Worm (Caenorhabditis elegans) whole organism, mixed stage, embryonic: ENCODE data around the gene cox-15.

Source experiments
- M03D4.4 ChIP-seq: sonication (generic microtip); optimal IDR thresholded peaks from 2 replicates; lab custom pipeline; 2017; ENCODE audit warnings: mild to moderate bottlenecking, missing genetic modification characterization, missing compliant biosample characterization
- bed-3 ChIP-seq: fragments of 200-800 bp; sonication (Bioruptor generic); optimal IDR thresholded peaks from 3 replicates; lab custom pipeline; 2018; ENCODE audit warnings: mild to moderate bottlenecking, missing genetic modification characterization, moderate library complexity, missing compliant biosample characterization
- blmp-1 ChIP-seq: fragments of 150-350 bp; optimal IDR thresholded peaks from 2 replicates; lab custom pipeline; 2014; ENCODE audit warnings: missing biosample characterization, missing genetic modification characterization
- ceh-39 ChIP-seq: fragments of 150-350 bp; optimal IDR thresholded peaks from 2 replicates; lab custom pipeline; 2014; ENCODE audit warnings: missing biosample characterization, missing genetic modification characterization
- ceh-43 ChIP-seq: fragments of 200-800 bp; sonication (Bioruptor generic); optimal IDR thresholded peaks from 2 replicates; lab custom pipeline; 2018; ENCODE audit warnings: mild to moderate bottlenecking, missing genetic modification characterization, moderate library complexity, missing compliant biosample characterization
- ceh-83 ChIP-seq: fragments of 200-800 bp; sonication (Bioruptor generic); optimal IDR thresholded peaks from 2 replicates; lab custom pipeline; 2018; ENCODE audit warnings: mild to moderate bottlenecking, missing genetic modification characterization, missing compliant biosample characterization
- ces-1 ChIP-seq: fragments of 150-350 bp; optimal IDR thresholded peaks from 2 replicates; lab custom pipeline; 2014; ENCODE audit warnings: missing biosample characterization, missing genetic modification reagents, missing genetic modification characterization
- cnd-1 ChIP-seq: fragments of 200-800 bp; sonication (Bioruptor generic); optimal IDR thresholded peaks from 2 replicates; lab custom pipeline; 2018; ENCODE audit warnings: mild to moderate bottlenecking, missing genetic modification characterization, missing compliant biosample characterization
- drap-1 ChIP-seq: fragments of 200-800 bp; sonication (Bioruptor generic); optimal IDR thresholded peaks from 3 replicates; lab custom pipeline; 2018; ENCODE audit warnings: mild to moderate bottlenecking, missing genetic modification characterization, missing compliant biosample characterization
- elt-1 ChIP-seq: sonication (generic microtip); optimal IDR thresholded peaks from 2 replicates; lab custom pipeline; 2017; ENCODE audit warnings: missing genetic modification characterization, mild to moderate bottlenecking, missing compliant biosample characterization, antibody characterized with exemption, moderate library complexity, borderline replicate concordance; ENCODE audit not compliant: insufficient read depth
- elt-3 ChIP-seq: fragments of 150-350 bp; optimal IDR thresholded peaks from 2 replicates; lab custom pipeline; 2014; ENCODE audit warnings: missing biosample characterization, missing genetic modification characterization
- flh-1 ChIP-seq: fragments of 200-800 bp; sonication (Bioruptor generic); optimal IDR thresholded peaks from 2 replicates; lab custom pipeline; 2018; ENCODE audit warnings: mild to moderate bottlenecking, missing genetic modification characterization, moderate library complexity, missing compliant biosample characterization
- ham-2 ChIP-seq: fragments of 200-800 bp; sonication (Bioruptor generic); optimal IDR thresholded peaks from 2 replicates; lab custom pipeline; 2018; ENCODE audit warnings: mild to moderate bottlenecking, missing genetic modification characterization, missing compliant biosample characterization
- hlh-1 ChIP-seq: fragments of 150-350 bp; optimal IDR thresholded peaks from 2 replicates; lab custom pipeline; 2014; ENCODE audit warnings: missing biosample characterization, missing genetic modification reagents, missing genetic modification characterization
- lin-13 ChIP-seq: fragments of 150-350 bp; optimal IDR thresholded peaks from 2 replicates; lab custom pipeline; 2014; ENCODE audit warnings: missing biosample characterization, missing genetic modification characterization
- lin-32 ChIP-seq: fragments of 200-800 bp; sonication (Bioruptor generic); optimal IDR thresholded peaks from 2 replicates; lab custom pipeline; 2018; ENCODE audit warnings: mild to moderate bottlenecking, missing genetic modification characterization, missing compliant biosample characterization
- lsy-2 ChIP-seq: fragments of 150-350 bp; optimal IDR thresholded peaks from 2 replicates; lab custom pipeline; 2014; ENCODE audit warnings: missing biosample characterization, missing genetic modification characterization
- mab-5 ChIP-seq: fragments of 150-350 bp; optimal IDR thresholded peaks from 2 replicates; lab custom pipeline; 2014; ENCODE audit warnings: missing biosample characterization, missing genetic modification characterization
- mep-1 ChIP-seq: fragments of 150-350 bp; optimal IDR thresholded peaks from 2 replicates; lab custom pipeline; 2017; ENCODE audit warnings: missing biosample characterization, missing genetic modification reagents, missing genetic modification characterization, inconsistent platforms
- mls-2 ChIP-seq: sonication (generic microtip); optimal IDR thresholded peaks from 2 replicates; lab custom pipeline; 2016; ENCODE audit warnings: mild to moderate bottlenecking, missing genetic modification characterization, moderate library complexity, missing compliant biosample characterization
- nhr-12 ChIP-seq: fragments of 150-350 bp; optimal IDR thresholded peaks from 2 replicates; lab custom pipeline; 2014; ENCODE audit warnings: missing biosample characterization, missing genetic modification characterization
- nhr-2 ChIP-seq: fragments of 150-350 bp; optimal IDR thresholded peaks from 2 replicates; lab custom pipeline; 2014; ENCODE audit warnings: missing biosample characterization, missing genetic modification characterization
- nhr-237 ChIP-seq: fragments of 150-350 bp; optimal IDR thresholded peaks from 2 replicates; lab custom pipeline; 2014; ENCODE audit warnings: missing biosample characterization, missing genetic modification characterization
- nhr-28 ChIP-seq: fragments of 150-350 bp; optimal IDR thresholded peaks from 2 replicates; lab custom pipeline; 2014; ENCODE audit warnings: missing biosample characterization, missing genetic modification characterization
- nhr-76 ChIP-seq: sonication (generic microtip); optimal IDR thresholded peaks from 2 replicates; lab custom pipeline; 2017; ENCODE audit warnings: missing biosample characterization, missing genetic modification characterization
- pha-4 ChIP-seq: fragments of 150-350 bp; optimal IDR thresholded peaks from 2 replicates; lab custom pipeline; 2018; ENCODE audit warnings: missing biosample characterization, missing genetic modification reagents, missing genetic modification characterization
- sem-2 ChIP-seq: fragments of 200-800 bp; sonication (Bioruptor generic); optimal IDR thresholded peaks from 2 replicates; lab custom pipeline; 2018; ENCODE audit warnings: mild to moderate bottlenecking, missing genetic modification characterization, missing compliant biosample characterization
- snpc-4 ChIP-seq: fragments of 150-350 bp; optimal IDR thresholded peaks from 2 replicates; lab custom pipeline; 2014; ENCODE audit warnings: missing biosample characterization, missing genetic modification characterization
- sptf-1 ChIP-seq: sonication (generic microtip); optimal IDR thresholded peaks from 2 replicates; lab custom pipeline; 2017; ENCODE audit warnings: mild to moderate bottlenecking, missing genetic modification characterization, moderate library complexity, missing compliant biosample characterization
- tbx-8 ChIP-seq: fragments of 200-800 bp; sonication (Bioruptor generic); optimal IDR thresholded peaks from 2 replicates; lab custom pipeline; 2018; ENCODE audit warnings: mild to moderate bottlenecking, missing genetic modification characterization, moderate library complexity, missing compliant biosample characterization
- unc-120 ChIP-seq: sonication (generic microtip); optimal IDR thresholded peaks from 2 replicates; lab custom pipeline; 2017; ENCODE audit warnings: missing genetic modification characterization, missing compliant biosample characterization; ENCODE audit not compliant: poor library complexity, severe bottlenecking
- unc-39 ChIP-seq: fragments of 150-350 bp; optimal IDR thresholded peaks from 2 replicates; lab custom pipeline; 2014; ENCODE audit warnings: missing biosample characterization, missing genetic modification characterization
- unc-62 ChIP-seq: fragments of 150-350 bp; optimal IDR thresholded peaks from 2 replicates; lab custom pipeline; 2014; ENCODE audit warnings: missing biosample characterization, missing genetic modification reagents, missing genetic modification characterization
- zip-8 ChIP-seq: fragments of 150-350 bp; optimal IDR thresholded peaks from 2 replicates; lab custom pipeline; 2014; ENCODE audit warnings: missing biosample characterization, missing genetic modification characterization
- ztf-11 ChIP-seq: fragments of 150-350 bp; optimal IDR thresholded peaks from 2 replicates; lab custom pipeline; 2014; ENCODE audit warnings: missing biosample characterization, missing genetic modification characterization

cox-15 gene

ce11 chrII:11246506-11246905 lies 11.8 kb upstream of the cox-15 start:
- TF ChIP-seq hlh-1 (tag; lab: Kevin White, UChicago) = no peak
- TF ChIP-seq blmp-1 = peak; percentile 73
- no peak for TF ChIP-seq pha-4 (tag; lab: Kevin White, UChicago)
- TF ChIP-seq bed-3 (GFP tag; lab: Kevin White, UChicago) = no peak

- TF ChIP-seq blmp-1 = no peak
- TF ChIP-seq hlh-1 (tag; lab: Kevin White, UChicago) = no peak
Observed at ce11 chrII:11242918-11243317, 8.2 kb upstream of the cox-15 start.

- TF ChIP-seq blmp-1 (no peak), mab-5 (tag; lab: Kevin White, UChicago) (no peak), ham-2 (GFP tag; lab: Kevin White, UChicago) (no peak), elt-3 (no peak), mep-1 (tag; lab: Kevin White, UChicago) (no peak), sem-2 (GFP tag; lab: Kevin White, UChicago) (no peak), nhr-2 (no peak), mls-2 (tag; lab: Kevin White, UChicago) (no peak), lin-32 (GFP tag; lab: Kevin White, UChicago) (no peak), ceh-43 (GFP tag; lab: Kevin White, UChicago) (no peak), zip-8 (no peak), tbx-8 (GFP tag; lab: Kevin White, UChicago) (no peak), drap-1 (GFP tag; lab: Kevin White, UChicago) (no peak), lin-13 (tag; lab: Kevin White, UChicago) (no peak), ces-1 (GFP tag; lab: Kevin White, UChicago) (no peak), lsy-2 (no peak), nhr-237 (tag; lab: Kevin White, UChicago) (no peak), pha-4 (tag; lab: Kevin White, UChicago) (no peak), unc-120 (tag; lab: Kevin White, UChicago) (no peak)
Observed at ce11 chrII:11241497-11241896, 6.7 kb upstream of the cox-15 start.

- TF ChIP-seq mep-1 (tag; lab: Kevin White, UChicago) = no peak
Observed at ce11 chrII:11240963-11241362, 6.2 kb upstream of the cox-15 start.

ce11 chrII:11240214-11240613 lies 5.5 kb upstream of the cox-15 start:
- TF ChIP-seq zip-8 (no peak), sem-2 (GFP tag; lab: Kevin White, UChicago) (no peak), elt-3 (no peak), unc-62 (GFP tag; lab: Kevin White, UChicago) (no peak), M03D4.4 (tag; lab: Kevin White, UChicago) (no peak), nhr-237 (tag; lab: Kevin White, UChicago) (no peak)

ce11 chrII:11238869-11239647 lies 4.3 kb upstream of the cox-15 start, which contains the start of the genes rpn-9 and T06D8.9:
rpn-9 (minus strand) TSS chrII:11238919.
T06D8.9 (plus strand) TSS chrII:11239597.
- TF ChIP-seq nhr-237 (tag; lab: Kevin White, UChicago) = peak; percentile 91
- no peak for TF ChIP-seq nhr-2
- peak; percentile 62 for TF ChIP-seq hlh-1 (tag; lab: Kevin White, UChicago)
- no peak for TF ChIP-seq M03D4.4 (tag; lab: Kevin White, UChicago)
- TF ChIP-seq ham-2 (GFP tag; lab: Kevin White, UChicago) = no peak
- peak; percentile 24 for TF ChIP-seq drap-1 (GFP tag; lab: Kevin White, UChicago)
- no peak for TF ChIP-seq snpc-4
- no peak for TF ChIP-seq zip-8
- TF ChIP-seq unc-39 = no peak
- TF ChIP-seq unc-120 (tag; lab: Kevin White, UChicago) = peak; percentile 55
- TF ChIP-seq sptf-1 (tag; lab: Kevin White, UChicago) = no peak
- no peak for TF ChIP-seq ztf-11
- no peak for TF ChIP-seq tbx-8 (GFP tag; lab: Kevin White, UChicago)
- peak; percentile 92 for TF ChIP-seq mep-1 (tag; lab: Kevin White, UChicago)
- TF ChIP-seq bed-3 (GFP tag; lab: Kevin White, UChicago) = no peak
- TF ChIP-seq ceh-39 (tag; lab: Kevin White, UChicago) = no peak
- no peak for TF ChIP-seq ces-1 (GFP tag; lab: Kevin White, UChicago)
- TF ChIP-seq pha-4 (tag; lab: Kevin White, UChicago) = peak; percentile 68
- no peak for TF ChIP-seq sem-2 (GFP tag; lab: Kevin White, UChicago)
- TF ChIP-seq elt-3 = no peak
- peak; percentile 69 for TF ChIP-seq lin-13 (tag; lab: Kevin White, UChicago)
- TF ChIP-seq nhr-28 (tag; lab: Kevin White, UChicago) = no peak
- peak; percentile 26 for TF ChIP-seq blmp-1
- TF ChIP-seq unc-62 (GFP tag; lab: Kevin White, UChicago) = peak; percentile 59
- peak; percentile 39 for TF ChIP-seq mls-2 (tag; lab: Kevin White, UChicago)
- no peak for TF ChIP-seq nhr-76 (tag; lab: Kevin White, UChicago)
- TF ChIP-seq flh-1 = no peak
- no peak for TF ChIP-seq ceh-83 (GFP tag; lab: Kevin White, UChicago)
- TF ChIP-seq elt-1 (tag; lab: Kevin White, UChicago) = no peak
- TF ChIP-seq lsy-2 = peak; percentile 83
- no peak for TF ChIP-seq mab-5 (tag; lab: Kevin White, UChicago)
- TF ChIP-seq lin-32 (GFP tag; lab: Kevin White, UChicago) = no peak
- TF ChIP-seq nhr-12 = no peak
- TF ChIP-seq cnd-1 (tag; lab: Kevin White, UChicago) = no peak
